Fruit fly (Drosophila melanogaster): Measurements from ENCODE around the gene CG34280.
A peak's percentile ranks its signal among the peaks of the same experiment; 100 is the strongest.

- TF ChIP-seq CG34406 (GFP tag; optimal IDR thresholded peaks at IDR 0.05) (peak; percentile 61), topi (GFP tag; optimal IDR thresholded peaks at IDR 0.05) (peak; percentile 77), Met (GFP tag; optimal IDR thresholded peaks at IDR 0.05) (peak; percentile 71), Ets21C (GFP tag; optimal IDR thresholded peaks at IDR 0.05) (peak; percentile 77), Hr4 (GFP tag; optimal IDR thresholded peaks at IDR 0.05) (peak; percentile 84), CG8632 (GFP tag; optimal IDR thresholded peaks at IDR 0.05) (peak; percentile 72), Gug (GFP tag; IDR thresholded peaks at IDR 0.05) (peak; percentile 79), fd85E (GFP tag; optimal IDR thresholded peaks at IDR 0.05) (peak; percentile 52), eg (GFP tag; IDR thresholded peaks at IDR 0.05) (peak; percentile 92), Lpt (GFP tag; optimal IDR thresholded peaks at IDR 0.05) (peak; percentile 63), Hr39 (GFP tag; optimal IDR thresholded peaks at IDR 0.05) (peak; percentile 77), CG10631 (GFP tag; optimal IDR thresholded peaks at IDR 0.05) (peak; percentile 81), achi (GFP tag; optimal IDR thresholded peaks at IDR 0.05) (peak; percentile 76), pdm3 (GFP tag; optimal IDR thresholded peaks at IDR 0.05) (peak; percentile 77)
Measured at dm6 chr3R:17386168-17386819, 17.2 kb downstream of the CG34280 start.

Data from whole organism, prepupa.